Fruit fly (Drosophila melanogaster) whole organism, wandering third instar larva: ENCODE data around the gene Zip88E.

Experiments
- CrebA ChIP-seq: fragments of 200-800 bp; sonication (Bioruptor generic); optimal IDR thresholded peaks from 2 replicates; lab custom pipeline; 2016; ENCODE audit warnings: missing biosample characterization, mild to moderate bottlenecking, missing genetic modification characterization, borderline replicate concordance
- N ChIP-seq: fragments of >200 bp; optimal IDR thresholded peaks from 2 replicates; lab custom pipeline; 2018; ENCODE audit warnings: missing biosample characterization, missing external identifiers, missing genetic modification characterization
- Vsx2 ChIP-seq: fragments of 200-300, 225-300 bp; sonication (Bioruptor generic); optimal IDR thresholded peaks from 2 replicates; lab custom pipeline; 2018; ENCODE audit warnings: missing biosample characterization, missing genetic modification characterization; ENCODE audit not compliant: partially characterized antibody
- ey ChIP-seq: fragments of 200-800 bp; sonication (Bioruptor generic); optimal IDR thresholded peaks from 2 replicates; lab custom pipeline; 2016; ENCODE audit warnings: missing biosample characterization, missing genetic modification characterization
- fru ChIP-seq: fragments of 200-800 bp; sonication (Bioruptor generic); optimal IDR thresholded peaks from 3 replicates; lab custom pipeline; 2016; ENCODE audit warnings: missing biosample characterization, mild to moderate bottlenecking, missing genetic modification characterization
- psq ChIP-seq: fragments of 200-800 bp; sonication (Bioruptor generic); optimal IDR thresholded peaks from 3 replicates; lab custom pipeline; 2017; ENCODE audit warnings: missing biosample characterization, mild to moderate bottlenecking, missing genetic modification characterization, moderate library complexity
- rgr ChIP-seq: fragments of 200-800 bp; sonication (Bioruptor generic); optimal IDR thresholded peaks from 3 replicates; lab custom pipeline; 2016; ENCODE audit warnings: missing biosample characterization, mild to moderate bottlenecking, missing genetic modification characterization
- usp ChIP-seq: fragments of >200 bp; optimal IDR thresholded peaks from 2 replicates; lab custom pipeline; 2017; ENCODE audit warnings: missing biosample characterization, missing genetic modification characterization

DNA sequence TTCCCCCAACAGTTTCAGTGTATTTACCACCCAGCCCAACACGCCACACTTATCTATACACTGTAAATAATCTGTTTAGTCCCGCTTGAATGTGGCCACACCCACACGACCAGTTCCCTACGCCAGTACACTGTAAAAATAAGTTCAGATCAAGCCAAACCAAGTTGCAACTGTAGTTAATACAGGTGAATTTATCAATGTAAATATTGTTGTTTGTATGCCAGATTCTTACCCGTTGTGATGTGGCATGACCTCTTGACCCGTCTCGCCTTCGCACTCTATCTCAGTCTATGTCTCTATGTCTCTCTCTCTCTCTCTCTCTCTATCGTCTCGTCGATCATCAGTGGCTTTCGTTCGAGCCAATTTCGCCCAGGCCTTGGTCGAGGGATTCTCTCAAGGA, 45.4 kb downstream of the Zip88E start:
- TF ChIP-seq psq (GFP tag; lab: Kevin White, UChicago) (no peak), ey (no peak), usp (no peak), fru (GFP tag; lab: Kevin White, UChicago) (no peak), N (no peak), rgr (no peak), Vsx2 (GFP tag; lab: Kevin White, UChicago) (no peak), CrebA (no peak)
